Worm (Caenorhabditis elegans) whole organism, early embryonic: Measurements from ENCODE around the gene F55G7.1.

Experiments
- B0310.2 ChIP-seq: sonication (generic microtip); optimal IDR thresholded peaks from 2 replicates; lab custom pipeline; 2016; ENCODE audit warnings: mild to moderate bottlenecking, missing genetic modification characterization, missing compliant biosample characterization
- F13C5.2 ChIP-seq: sonication (generic microtip); optimal IDR thresholded peaks from 2 replicates; lab custom pipeline; 2017; ENCODE audit warnings: mild to moderate bottlenecking, missing genetic modification characterization, inconsistent platforms, missing compliant biosample characterization
- aly-1 ChIP-seq: sonication (generic microtip); optimal IDR thresholded peaks from 2 replicates; lab custom pipeline; 2016; ENCODE audit warnings: missing genetic modification characterization, missing compliant biosample characterization
- ama-1 ChIP-seq: fragments of 150-350 bp; optimal IDR thresholded peaks from 2 replicates; lab custom pipeline; 2014
- ceh-13 ChIP-seq: fragments of 200-800 bp; sonication (Bioruptor generic); optimal IDR thresholded peaks from 2 replicates; lab custom pipeline; 2018; ENCODE audit warnings: mild to moderate bottlenecking, missing genetic modification characterization, missing compliant biosample characterization
- ceh-36 ChIP-seq: sonication (generic microtip); optimal IDR thresholded peaks from 2 replicates; lab custom pipeline; 2016; ENCODE audit warnings: missing genetic modification characterization, inconsistent platforms, missing compliant biosample characterization
- ets-7 ChIP-seq: sonication (generic microtip); optimal IDR thresholded peaks from 2 replicates; lab custom pipeline; 2016; ENCODE audit warnings: missing genotype, missing genetic modification characterization, missing compliant biosample characterization
- flt-1 ChIP-seq: fragments of 200-800 bp; sonication (Bioruptor generic); IDR thresholded peaks from 2 replicates; pipeline ENCODE4 v1.3.6; 2022; ENCODE audit warnings: missing genetic modification characterization, missing compliant biosample characterization
- hmbx-1 ChIP-seq: sonication (generic microtip); optimal IDR thresholded peaks from 2 replicates; lab custom pipeline; 2016; ENCODE audit warnings: mild to moderate bottlenecking, missing genetic modification characterization, missing compliant biosample characterization
- hmg-4 ChIP-seq: fragments of 200-800 bp; sonication (Bioruptor generic); optimal IDR thresholded peaks from 2 replicates; lab custom pipeline; 2018; ENCODE audit warnings: mild to moderate bottlenecking, missing genetic modification characterization, missing compliant biosample characterization
- hnd-1 ChIP-seq: sonication (generic microtip); optimal IDR thresholded peaks from 2 replicates; lab custom pipeline; 2016; ENCODE audit warnings: missing genetic modification characterization, missing compliant biosample characterization
- pes-1 ChIP-seq: fragments of 200-800 bp; sonication (Bioruptor generic); IDR thresholded peaks from 2 replicates; pipeline ENCODE4 v1.3.6; 2022; ENCODE audit warnings: missing genetic modification reagents, missing genetic modification characterization, missing compliant biosample characterization
- scrt-1 ChIP-seq: fragments of 200-800 bp; sonication (Bioruptor generic); IDR thresholded peaks from 2 replicates; pipeline ENCODE4 v1.3.6; 2022; ENCODE audit warnings: missing genetic modification characterization, missing compliant biosample characterization
- sea-1 ChIP-seq: fragments of 200-800 bp; sonication (Bioruptor generic); conservative IDR thresholded peaks from 2 replicates; pipeline ENCODE4 v1.3.6; 2022; ENCODE audit warnings: missing genetic modification characterization, missing compliant biosample characterization
- tbx-11 ChIP-seq: fragments of 200-800 bp; sonication (Bioruptor generic); IDR thresholded peaks from 2 replicates; pipeline ENCODE4 v1.3.6; 2022; ENCODE audit warnings: missing genetic modification characterization, missing compliant biosample characterization
- tbx-37 ChIP-seq: fragments of 200-800 bp; sonication (Bioruptor generic); conservative IDR thresholded peaks from 2 replicates; pipeline ENCODE4 v1.3.6; 2022; ENCODE audit warnings: missing genetic modification reagents, missing genetic modification characterization, missing compliant biosample characterization
- tra-4 ChIP-seq: sonication (generic microtip); optimal IDR thresholded peaks from 2 replicates; lab custom pipeline; 2017; ENCODE audit warnings: missing genetic modification characterization, missing compliant biosample characterization

The F55G7.1 gene

DNA sequence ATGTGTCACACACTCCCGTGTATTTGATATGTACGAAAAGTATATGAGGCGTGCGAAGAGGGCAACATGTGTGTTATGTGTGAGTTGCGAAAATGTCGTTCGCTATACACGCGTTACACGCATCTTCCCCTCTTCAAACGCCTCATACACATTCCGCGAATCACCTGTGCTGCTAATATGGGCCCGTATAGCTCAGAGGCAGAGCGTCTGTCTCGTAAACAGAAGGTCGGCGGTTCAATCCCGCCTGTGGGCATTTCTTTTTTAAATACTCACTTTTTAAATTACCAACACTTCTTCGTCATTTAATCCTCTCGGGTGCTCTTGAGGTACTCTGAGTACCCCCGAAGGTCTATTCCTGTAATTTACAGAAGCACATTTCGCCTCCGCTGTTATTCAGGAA is 9.3 kb downstream of the F55G7.1 start:
- no peak for TF ChIP-seq ets-7
- TF ChIP-seq hmg-4 (GFP tag; lab: Kevin White, UChicago): no peak
- no peak for TF ChIP-seq tra-4 (tag; lab: Kevin White, UChicago)
- no peak for TF ChIP-seq F13C5.2 (tag; lab: Kevin White, UChicago)
- no peak for TF ChIP-seq ama-1
- no peak for TF ChIP-seq ceh-13 (GFP tag; lab: Kevin White, UChicago)
- no peak for TF ChIP-seq ceh-36 (tag; lab: Kevin White, UChicago)
- TF ChIP-seq tbx-37 (GFP tag; lab: Robert Waterston, UW): no peak
- TF ChIP-seq aly-1: no peak
- no peak for TF ChIP-seq hmbx-1 (tag; lab: Kevin White, UChicago)
- no peak for TF ChIP-seq tbx-11 (GFP tag; lab: Robert Waterston, UW)
- no peak for TF ChIP-seq scrt-1 (GFP tag; lab: Robert Waterston, UW)
- TF ChIP-seq pes-1: no peak
- no peak for TF ChIP-seq B0310.2 (tag; lab: Kevin White, UChicago)
- TF ChIP-seq hnd-1: no peak
- TF ChIP-seq sea-1 (GFP tag; lab: Robert Waterston, UW): no peak
- no peak for TF ChIP-seq flt-1 (GFP tag; lab: Robert Waterston, UW)

DNA sequence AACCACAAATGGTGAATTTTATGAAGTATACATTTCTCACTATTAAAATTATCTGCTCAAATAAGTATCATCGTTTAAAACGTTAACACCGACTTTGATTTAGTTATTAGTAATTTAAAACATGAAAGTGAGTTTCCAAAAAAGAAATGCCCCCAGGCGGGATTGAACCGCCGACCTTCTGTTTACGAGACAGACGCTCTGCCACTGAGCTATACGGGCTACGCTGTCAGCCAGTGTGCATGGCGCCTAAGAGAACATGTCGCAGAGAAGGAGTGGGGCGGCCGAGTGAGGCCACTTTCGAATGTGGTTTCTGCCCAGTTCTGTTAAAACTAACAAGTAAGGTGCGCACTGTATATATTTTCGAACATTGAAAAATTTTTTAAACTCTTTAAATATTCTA is 10.7 kb downstream of the F55G7.1 start:
- TF ChIP-seq aly-1 (peak; percentile 49), F13C5.2 (tag; lab: Kevin White, UChicago) (peak; percentile 80), tra-4 (tag; lab: Kevin White, UChicago) (peak; percentile 20), hmg-4 (GFP tag; lab: Kevin White, UChicago) (peak; percentile 86), ama-1 (no peak), tbx-11 (GFP tag; lab: Robert Waterston, UW) (peak; percentile 79), flt-1 (GFP tag; lab: Robert Waterston, UW) (peak; percentile 83), ceh-36 (tag; lab: Kevin White, UChicago) (peak; percentile 65), B0310.2 (tag; lab: Kevin White, UChicago) (peak; percentile 60), sea-1 (GFP tag; lab: Robert Waterston, UW) (peak; percentile 88), ceh-13 (GFP tag; lab: Kevin White, UChicago) (peak; percentile 71), pes-1 (peak; percentile 90), scrt-1 (GFP tag; lab: Robert Waterston, UW) (peak; percentile 86), hnd-1 (peak; percentile 66), tbx-37 (GFP tag; lab: Robert Waterston, UW) (peak; percentile 78), ets-7 (no peak), hmbx-1 (tag; lab: Kevin White, UChicago) (no peak)

DNA sequence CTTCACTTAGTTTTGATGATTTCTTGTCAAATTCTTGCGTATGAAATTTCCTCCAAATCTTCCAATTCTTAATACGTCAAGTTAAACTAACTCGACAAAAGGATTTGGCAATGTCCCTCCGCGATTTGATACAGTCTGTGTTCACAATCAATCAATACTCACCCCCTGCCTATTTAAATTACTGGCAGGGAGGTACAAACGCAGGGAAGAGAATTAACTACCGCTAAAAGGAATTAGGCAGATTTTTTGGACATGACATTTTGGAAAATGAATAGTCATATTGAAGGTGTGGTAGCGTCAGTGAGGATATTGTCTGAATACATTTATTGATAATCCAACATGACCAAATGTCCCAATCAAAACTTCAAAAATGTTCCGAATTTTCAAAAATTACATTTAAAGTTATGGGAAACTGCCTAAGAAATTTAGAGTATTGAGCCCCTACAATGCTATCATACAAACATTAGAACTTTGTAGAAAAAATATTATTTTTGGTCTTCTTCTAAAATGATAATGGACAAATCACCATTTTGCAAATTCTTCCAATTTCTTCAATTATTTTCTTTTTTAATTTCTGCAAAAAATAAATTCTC is 13.2 kb downstream of the F55G7.1 start:
- no peak for TF ChIP-seq sea-1 (GFP tag; lab: Robert Waterston, UW)
- 0 out of 2 replicates have a peak, but pooled peaks have one; percentile 69 for TF ChIP-seq tbx-11 (GFP tag; lab: Robert Waterston, UW)
- no peak for TF ChIP-seq tra-4 (tag; lab: Kevin White, UChicago)
- no peak for TF ChIP-seq aly-1
- TF ChIP-seq hnd-1: peak; percentile 2
- TF ChIP-seq B0310.2 (tag; lab: Kevin White, UChicago): no peak
- peak; percentile 81 for TF ChIP-seq hmg-4 (GFP tag; lab: Kevin White, UChicago)
- peak; percentile 60 for TF ChIP-seq scrt-1 (GFP tag; lab: Robert Waterston, UW)
- TF ChIP-seq tbx-37 (GFP tag; lab: Robert Waterston, UW): peak; percentile 59; the same call in 1 of the 2 replicates
- peak; percentile 4 for TF ChIP-seq ets-7
- no peak for TF ChIP-seq ceh-13 (GFP tag; lab: Kevin White, UChicago)
- TF ChIP-seq pes-1: no peak; the same call in 1 of the 2 replicates
- no peak for TF ChIP-seq ama-1
- peak; percentile 93 for TF ChIP-seq F13C5.2 (tag; lab: Kevin White, UChicago)
- peak; percentile 67 for TF ChIP-seq flt-1 (GFP tag; lab: Robert Waterston, UW)
- TF ChIP-seq ceh-36 (tag; lab: Kevin White, UChicago): peak; percentile 31
- TF ChIP-seq hmbx-1 (tag; lab: Kevin White, UChicago): no peak

DNA sequence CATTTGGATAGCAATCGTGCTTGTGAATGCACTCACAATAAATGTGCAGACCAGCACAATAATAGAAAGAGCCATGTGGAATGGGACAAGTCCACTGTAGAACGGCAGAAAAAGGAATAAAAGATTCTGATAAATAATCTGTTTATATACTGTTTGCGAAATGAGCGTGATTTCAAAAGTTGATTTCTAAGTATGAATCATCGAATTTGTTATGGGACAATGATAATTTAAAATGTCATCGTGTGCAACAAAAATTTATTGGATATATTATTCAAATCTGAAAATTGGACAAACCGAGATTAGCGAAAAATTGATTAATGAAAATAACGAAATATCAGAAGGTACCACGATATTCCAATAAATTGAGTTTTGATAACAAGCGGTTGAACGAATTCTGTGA is 14.6 kb downstream of the F55G7.1 start, which contains the start of gene F55G7.5:
F55G7.5 (minus strand) TSS at position 101 of the 400 bp plus-strand sequence.
- TF ChIP-seq tbx-37 (GFP tag; lab: Robert Waterston, UW) (no peak), hmbx-1 (tag; lab: Kevin White, UChicago) (no peak), sea-1 (GFP tag; lab: Robert Waterston, UW) (no peak), ceh-13 (GFP tag; lab: Kevin White, UChicago) (no peak), ama-1 (no peak), ceh-36 (tag; lab: Kevin White, UChicago) (no peak), pes-1 (no peak), scrt-1 (GFP tag; lab: Robert Waterston, UW) (no peak), hmg-4 (GFP tag; lab: Kevin White, UChicago) (no peak), F13C5.2 (tag; lab: Kevin White, UChicago) (no peak), hnd-1 (no peak), aly-1 (no peak), tbx-11 (GFP tag; lab: Robert Waterston, UW) (no peak), ets-7 (no peak)

DNA sequence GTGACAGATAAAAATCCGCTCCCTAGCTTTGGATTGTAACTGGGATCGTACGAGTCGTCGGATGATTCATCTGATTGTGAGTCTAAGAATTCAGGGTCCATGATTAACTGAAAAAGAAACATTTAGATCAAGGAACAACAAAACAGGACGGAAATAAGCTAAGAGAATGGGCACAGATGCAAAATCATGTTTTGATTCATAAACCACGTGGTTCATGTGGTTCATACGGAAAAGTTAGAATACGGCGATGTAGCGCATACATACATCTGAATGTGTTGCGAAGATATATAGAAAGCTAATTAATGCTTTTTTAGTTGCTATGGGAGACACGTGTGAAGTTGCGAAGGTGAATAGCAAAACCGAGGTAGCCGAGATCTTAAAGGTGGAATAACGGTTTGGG is 17.7 kb downstream of the F55G7.1 start, which contains the start of gene F55G7.3:
F55G7.3 (minus strand) TSS at position 101 of the 400 bp plus-strand sequence.
- no peak for TF ChIP-seq aly-1
- no peak for TF ChIP-seq scrt-1 (GFP tag; lab: Robert Waterston, UW)
- TF ChIP-seq F13C5.2 (tag; lab: Kevin White, UChicago): no peak
- no peak for TF ChIP-seq tbx-37 (GFP tag; lab: Robert Waterston, UW)
- no peak for TF ChIP-seq ceh-13 (GFP tag; lab: Kevin White, UChicago)
- no peak for TF ChIP-seq B0310.2 (tag; lab: Kevin White, UChicago)
- TF ChIP-seq hnd-1: no peak
- TF ChIP-seq tbx-11 (GFP tag; lab: Robert Waterston, UW): no peak
- TF ChIP-seq ama-1: no peak
- TF ChIP-seq ets-7: no peak
- TF ChIP-seq hmbx-1 (tag; lab: Kevin White, UChicago): no peak
- no peak for TF ChIP-seq sea-1 (GFP tag; lab: Robert Waterston, UW)
- TF ChIP-seq flt-1 (GFP tag; lab: Robert Waterston, UW): no peak
- no peak for TF ChIP-seq tra-4 (tag; lab: Kevin White, UChicago)
- TF ChIP-seq ceh-36 (tag; lab: Kevin White, UChicago): no peak
- TF ChIP-seq hmg-4 (GFP tag; lab: Kevin White, UChicago): no peak
- TF ChIP-seq pes-1: no peak
